Fruit fly (Drosophila melanogaster) whole organism, adult: ENCODE measurements around the gene CG11504.

Experiments used
- CG12768 ChIP-seq: fragments of 200-800 bp; sonication (Bioruptor generic); optimal IDR thresholded peaks from 2 replicates; lab custom pipeline; 2017; ENCODE audit warnings: missing biosample characterization, missing genetic modification characterization, mild to moderate bottlenecking, moderate library complexity, missing genetic modification reagents
- CG14711 ChIP-seq: fragments of 200-800 bp; sonication (Bioruptor generic); optimal IDR thresholded peaks from 2 replicates; lab custom pipeline; 2018; ENCODE audit warnings: missing biosample characterization, mild to moderate bottlenecking, missing genetic modification characterization, moderate library complexity
- CG33017 ChIP-seq: fragments of 200-800 bp; sonication (Bioruptor generic); optimal IDR thresholded peaks from 2 replicates; lab custom pipeline; 2018; ENCODE audit warnings: missing biosample characterization, mild to moderate bottlenecking, missing genetic modification characterization, moderate library complexity
- CG5204 ChIP-seq: fragments of 200-800 bp; sonication (Bioruptor generic); optimal IDR thresholded peaks from 2 replicates; lab custom pipeline; 2016; ENCODE audit warnings: missing biosample characterization, missing genetic modification characterization
- CG7045 ChIP-seq: fragments of 200-800 bp; sonication (Bioruptor generic); optimal IDR thresholded peaks from 2 replicates; lab custom pipeline; 2017; ENCODE audit warnings: missing biosample characterization, mild to moderate bottlenecking, missing genetic modification characterization
- Clk ChIP-seq: fragments of 200-800 bp; sonication (Bioruptor generic); optimal IDR thresholded peaks from 2 replicates; lab custom pipeline; 2017; ENCODE audit warnings: missing biosample characterization, missing genetic modification characterization
- Mnt ChIP-seq: fragments of 200-800 bp; sonication (Bioruptor generic); optimal IDR thresholded peaks from 2 replicates; lab custom pipeline; 2016; ENCODE audit warnings: missing biosample characterization, mild to moderate bottlenecking, missing genetic modification characterization
- cnc ChIP-seq, 2 experiments: fragments of >200 bp; optimal IDR thresholded peaks; 2 replicates each; lab custom pipeline; 2017
- kay ChIP-seq: fragments of 200-800 bp; sonication (Bioruptor generic); peaks from one replicate; lab custom pipeline; 2016; ENCODE audit warnings: missing biosample characterization, missing genetic modification characterization, borderline replicate concordance
- tj ChIP-seq: fragments of 200-800 bp; sonication (Bioruptor generic); optimal IDR thresholded peaks from 3 replicates; lab custom pipeline; 2017; ENCODE audit warnings: missing biosample characterization, mild to moderate bottlenecking, missing genetic modification characterization, moderate library complexity

dm6 chr3R:30005332-30005979 is 7.8 kb downstream of the CG11504 start:
- TF ChIP-seq Clk (GFP tag; lab: Kevin White, UChicago) = no peak
- no peak for TF ChIP-seq CG12768 (GFP tag; lab: Kevin White, UChicago)
- no peak for TF ChIP-seq CG14711 (tag; lab: Kevin White, UChicago)
- no peak for TF ChIP-seq CG5204 (GFP tag; lab: Kevin White, UChicago)
- no peak for TF ChIP-seq tj
- TF ChIP-seq Mnt (GFP tag; lab: Kevin White, UChicago) = no peak
- TF ChIP-seq CG7045 (GFP tag; lab: Kevin White, UChicago) = no peak
- no peak for TF ChIP-seq CG33017 (tag; lab: Kevin White, UChicago)
- no peak for TF ChIP-seq cnc (optimal IDR thresholded peaks at IDR 0.05; lab: Kevin White, UChicago)
- no peak for TF ChIP-seq kay (GFP tag; lab: Kevin White, UChicago)
